Worm (Caenorhabditis elegans) whole organism, L4 larva: Measurements from ENCODE around the gene asm-3.
"Not testable (repeated sequence)": the region's sequence is repeated elsewhere in the genome, so short reads cannot be mapped to it uniquely, and the experiment has no call there.

Experiments
- D1046.2 ChIP-seq: fragments of 200-800 bp; sonication (Bioruptor generic); IDR thresholded peaks from 2 replicates; pipeline ENCODE4 v1.3.6; 2022; ENCODE audit warnings: missing genetic modification characterization, missing compliant biosample characterization
- F10B5.3 ChIP-seq: sonication (generic microtip); optimal IDR thresholded peaks from 2 replicates; lab custom pipeline; 2016; ENCODE audit warnings: mild to moderate bottlenecking, missing genetic modification characterization, missing compliant biosample characterization
- F44E2.7 ChIP-seq: fragments of 200-800 bp; sonication (Bioruptor generic); IDR thresholded peaks from 2 replicates; pipeline ENCODE4 v2.1.2; 2022; ENCODE audit warnings: missing genetic modification characterization, missing compliant biosample characterization
- T20F7.1 ChIP-seq: fragments of 200-800 bp; sonication (Bioruptor generic); optimal IDR thresholded peaks from 2 replicates; lab custom pipeline; 2018; ENCODE audit warnings: mild to moderate bottlenecking, missing genetic modification characterization, missing compliant biosample characterization
- T26A8.4 ChIP-seq: fragments of 200-800 bp; sonication (Bioruptor generic); IDR thresholded peaks from 2 replicates; pipeline ENCODE4 v1.3.6; 2022; ENCODE audit warnings: missing genetic modification characterization, missing compliant biosample characterization
- aly-2 ChIP-seq: sonication (generic microtip); optimal IDR thresholded peaks from 2 replicates; lab custom pipeline; 2018; ENCODE audit warnings: missing biosample characterization, missing genetic modification characterization
- ceh-28 ChIP-seq: fragments of 150-350 bp; optimal IDR thresholded peaks from 2 replicates; lab custom pipeline; 2014; ENCODE audit warnings: missing biosample characterization, missing genetic modification reagents, missing genetic modification characterization
- ceh-62 ChIP-seq: sonication (generic microtip); optimal IDR thresholded peaks from 2 replicates; lab custom pipeline; 2017; ENCODE audit warnings: missing biosample characterization, missing genetic modification characterization
- ctbp-1 ChIP-seq: fragments of 200-800 bp; sonication (Bioruptor generic); IDR thresholded peaks from 2 replicates; pipeline ENCODE4 v1.3.6; 2022; ENCODE audit warnings: missing genetic modification reagents, missing genetic modification characterization, missing compliant biosample characterization
- daf-12 ChIP-seq: fragments of 150-350 bp; optimal IDR thresholded peaks from 2 replicates; lab custom pipeline; 2014; ENCODE audit warnings: missing biosample characterization, missing genetic modification reagents, missing genetic modification characterization
- daf-16 ChIP-seq, 3 experiments: sonication (generic microtip); optimal IDR thresholded peaks; 2 replicates each; lab custom pipeline; 2016 to 2017; ENCODE audit warnings: missing genetic modification characterization in 3 of 3, missing genetic modification reagents in 3 of 3, mild to moderate bottlenecking in 2 of 3, missing compliant biosample characterization in 2 of 3, missing biosample characterization in 1 of 3, moderate library complexity in 1 of 3
- dmd-6 ChIP-seq: fragments of 200-800 bp; sonication (Bioruptor generic); IDR thresholded peaks from 2 replicates; pipeline ENCODE4 v1.3.6; 2022; ENCODE audit warnings: missing genetic modification reagents, missing genetic modification characterization, missing compliant biosample characterization
- egl-27 ChIP-seq: sonication (generic microtip); optimal IDR thresholded peaks from 3 replicates; lab custom pipeline; 2017; ENCODE audit warnings: missing biosample characterization, missing genetic modification reagents, missing genetic modification characterization
- fkh-10 ChIP-seq: fragments of 150-350 bp; optimal IDR thresholded peaks from 2 replicates; lab custom pipeline; 2014; ENCODE audit warnings: missing biosample characterization, missing genetic modification reagents, missing genetic modification characterization
- gei-8 ChIP-seq: fragments of 200-800 bp; sonication (Bioruptor generic); optimal IDR thresholded peaks from 2 replicates; lab custom pipeline; 2018; ENCODE audit warnings: mild to moderate bottlenecking, missing genetic modification characterization, missing compliant biosample characterization
- hlh-11 ChIP-seq: fragments of 200-800 bp; sonication (Bioruptor generic); optimal IDR thresholded peaks from 2 replicates; lab custom pipeline; 2018; ENCODE audit warnings: mild to moderate bottlenecking, missing genetic modification characterization, missing compliant biosample characterization
- hlh-30 ChIP-seq: sonication (generic microtip); optimal IDR thresholded peaks from 2 replicates; lab custom pipeline; 2017; ENCODE audit warnings: antibody characterized with exemption, mild to moderate bottlenecking, missing genetic modification characterization, missing compliant biosample characterization; ENCODE audit not compliant: insufficient read depth
- jun-1 ChIP-seq: fragments of 150-350 bp; optimal IDR thresholded peaks from 2 replicates; lab custom pipeline; 2014; ENCODE audit warnings: missing biosample characterization, missing genetic modification reagents, missing genetic modification characterization
- lin-1 ChIP-seq: fragments of 200-800 bp; sonication (Bioruptor generic); IDR thresholded peaks from 2 replicates; pipeline ENCODE4 v1.3.6; 2022; ENCODE audit warnings: missing genetic modification reagents, missing genetic modification characterization, missing compliant biosample characterization
- lin-38 ChIP-seq: fragments of 200-800 bp; sonication (Bioruptor generic); IDR thresholded peaks from 2 replicates; pipeline ENCODE4 v1.3.6; 2022; ENCODE audit warnings: missing genetic modification reagents, missing genetic modification characterization, missing compliant biosample characterization
- nhr-10 ChIP-seq: fragments of 150-350 bp; optimal IDR thresholded peaks from 2 replicates; lab custom pipeline; 2014; ENCODE audit warnings: missing biosample characterization, missing genetic modification characterization
- nhr-11 ChIP-seq: fragments of 150-350 bp; optimal IDR thresholded peaks from 2 replicates; lab custom pipeline; 2014; ENCODE audit warnings: missing biosample characterization, missing genetic modification characterization
- nhr-25 ChIP-seq: sonication (generic microtip); optimal IDR thresholded peaks from 2 replicates; lab custom pipeline; 2017; ENCODE audit warnings: missing genetic modification characterization, mild to moderate bottlenecking, missing compliant biosample characterization, antibody characterized with exemption, moderate library complexity, borderline replicate concordance; ENCODE audit not compliant: insufficient read depth
- nhr-28 ChIP-seq: fragments of 150-350 bp; optimal IDR thresholded peaks from 2 replicates; lab custom pipeline; 2014; ENCODE audit warnings: missing biosample characterization, missing genetic modification characterization
- nhr-41 ChIP-seq: fragments of 200-800 bp; sonication (Bioruptor generic); IDR thresholded peaks from 2 replicates; pipeline ENCODE4 v1.3.6; 2022; ENCODE audit warnings: missing genetic modification reagents, missing genetic modification characterization, missing compliant biosample characterization
- nhr-48 ChIP-seq: sonication (generic microtip); optimal IDR thresholded peaks from 2 replicates; lab custom pipeline; 2016; ENCODE audit warnings: mild to moderate bottlenecking, missing genetic modification characterization, missing compliant biosample characterization
- nhr-77 ChIP-seq: fragments of 150-350 bp; optimal IDR thresholded peaks from 2 replicates; lab custom pipeline; 2014; ENCODE audit warnings: missing biosample characterization, missing genetic modification characterization
- sdz-12 ChIP-seq: fragments of 200-800 bp; sonication (Bioruptor generic); optimal IDR thresholded peaks from 2 replicates; lab custom pipeline; 2018; ENCODE audit warnings: mild to moderate bottlenecking, missing genetic modification characterization, missing compliant biosample characterization
- set-16 ChIP-seq: fragments of 200-800 bp; sonication (Bioruptor generic); IDR thresholded peaks from 2 replicates; pipeline ENCODE4 v1.3.6; 2022; ENCODE audit warnings: missing genetic modification reagents, missing genetic modification characterization, missing compliant biosample characterization
- snpc-1.2 ChIP-seq: fragments of 200-800 bp; sonication (Bioruptor generic); IDR thresholded peaks from 2 replicates; pipeline ENCODE4 v1.3.6; 2022; ENCODE audit warnings: missing genetic modification reagents, missing genetic modification characterization, missing compliant biosample characterization
- unc-130 ChIP-seq: sonication (generic microtip); optimal IDR thresholded peaks from 2 replicates; lab custom pipeline; 2016; ENCODE audit warnings: missing genetic modification reagents, missing genetic modification characterization, missing compliant biosample characterization
- unc-62 ChIP-seq, 3 experiments: fragments of 150-350 bp in 1 of 3; sonication (generic microtip); optimal IDR thresholded peaks in 2 of 3; peaks in 1 of 3; 1 replicate in 1 of 3; 2 replicates in 2 of 3; lab custom pipeline; 2014 to 2017; ENCODE audit warnings: missing biosample characterization in 3 of 3, missing genetic modification characterization in 3 of 3, missing genetic modification reagents in 3 of 3, missing genotype in 1 of 3
- zip-2 ChIP-seq: fragments of 150-350 bp; optimal IDR thresholded peaks from 2 replicates; lab custom pipeline; 2014; ENCODE audit warnings: missing biosample characterization, missing genetic modification characterization
- ztf-11 ChIP-seq: fragments of 150-350 bp; optimal IDR thresholded peaks from 2 replicates; lab custom pipeline; 2014; ENCODE audit warnings: missing biosample characterization, missing genetic modification characterization

Gene asm-3

DNA sequence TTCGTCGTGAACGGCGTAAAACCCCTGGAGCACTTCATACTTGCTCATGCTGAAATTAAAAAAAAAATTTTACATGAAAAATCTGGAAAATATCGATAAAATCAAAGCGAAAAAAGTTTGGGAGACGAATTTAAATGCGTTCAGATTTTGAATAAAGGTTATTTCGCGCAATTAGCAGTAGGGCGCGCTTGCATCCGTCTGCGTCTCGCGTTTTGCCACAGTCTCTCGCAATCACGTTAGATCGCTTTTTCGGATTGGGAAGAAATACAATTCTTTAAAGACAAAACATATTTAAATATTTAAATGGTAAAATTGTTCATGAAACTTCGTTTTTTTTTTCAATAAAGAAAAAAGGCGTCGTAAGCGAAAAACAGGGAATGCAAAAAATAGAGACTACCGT, 4.2 kb downstream of the asm-3 start, which contains the start of gene pig-1 (continued):
- no peak for TF ChIP-seq daf-12 (tag; lab: Kevin White, UChicago)
- TF ChIP-seq lin-1 (GFP tag; lab: Robert Waterston, UW): no peak
- no peak for TF ChIP-seq aly-2 (tag; lab: Kevin White, UChicago)
- no peak for TF ChIP-seq snpc-1.2
- peak; percentile 30 for TF ChIP-seq unc-130 (GFP tag; lab: Kevin White, UChicago)
- no peak for TF ChIP-seq F44E2.7 (GFP tag; lab: Robert Waterston, UW)
- no peak for TF ChIP-seq ztf-11 (tag; lab: Kevin White, UChicago)
- no peak for TF ChIP-seq hlh-11 (tag; lab: Kevin White, UChicago)
- TF ChIP-seq hlh-30 (tag; lab: Kevin White, UChicago): peak; percentile 54
- no peak for TF ChIP-seq nhr-25
- no peak for TF ChIP-seq zip-2 (tag; lab: Kevin White, UChicago)
- no peak for TF ChIP-seq egl-27 (tag; lab: Kevin White, UChicago)
- TF ChIP-seq nhr-48 (tag; lab: Kevin White, UChicago): no peak
- TF ChIP-seq fkh-10 (GFP tag; lab: Kevin White, UChicago): peak; percentile 27
- no peak for TF ChIP-seq gei-8 (GFP tag; lab: Kevin White, UChicago)
- TF ChIP-seq ceh-28 (tag; lab: Kevin White, UChicago): no peak
- no peak for TF ChIP-seq daf-16 (GFP tag; optimal IDR thresholded peaks at IDR 0.05; lab: Kevin White, UChicago)
- peak; percentile 8 for TF ChIP-seq daf-16 (tag; optimal IDR thresholded peaks at IDR 0.05; lab: Kevin White, UChicago)

DNA sequence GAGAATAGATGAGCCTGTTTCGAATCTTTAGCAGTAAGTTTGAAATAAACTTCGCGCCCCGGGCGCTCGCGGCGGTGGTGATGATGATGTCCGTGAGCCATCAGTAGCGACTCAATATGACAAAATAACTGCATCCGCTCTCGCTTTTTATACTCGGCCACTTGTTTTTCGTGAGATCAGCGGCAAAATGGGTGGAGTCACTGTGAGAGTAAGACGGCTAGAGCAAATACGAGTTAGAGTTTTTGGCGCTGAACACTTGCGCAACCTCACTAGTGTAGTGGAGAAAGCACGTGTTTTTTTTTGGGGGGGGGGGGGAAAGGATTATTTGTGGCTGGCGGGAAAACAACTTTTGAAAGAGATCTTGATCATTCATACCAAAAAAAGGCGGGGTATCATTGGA, 17.2 kb downstream of the asm-3 start, which contains the start of gene W03G1.5:
Gene W03G1.5, minus strand, starts transcription at position 101 of the 400 bp plus-strand sequence.
- TF ChIP-seq T26A8.4 (GFP tag; lab: Robert Waterston, UW) (no peak), nhr-11 (peak; percentile 3), nhr-41 (GFP tag; lab: Robert Waterston, UW) (no peak), nhr-10 (no peak), ctbp-1 (no peak), nhr-28 (tag; lab: Kevin White, UChicago) (no peak)

DNA sequence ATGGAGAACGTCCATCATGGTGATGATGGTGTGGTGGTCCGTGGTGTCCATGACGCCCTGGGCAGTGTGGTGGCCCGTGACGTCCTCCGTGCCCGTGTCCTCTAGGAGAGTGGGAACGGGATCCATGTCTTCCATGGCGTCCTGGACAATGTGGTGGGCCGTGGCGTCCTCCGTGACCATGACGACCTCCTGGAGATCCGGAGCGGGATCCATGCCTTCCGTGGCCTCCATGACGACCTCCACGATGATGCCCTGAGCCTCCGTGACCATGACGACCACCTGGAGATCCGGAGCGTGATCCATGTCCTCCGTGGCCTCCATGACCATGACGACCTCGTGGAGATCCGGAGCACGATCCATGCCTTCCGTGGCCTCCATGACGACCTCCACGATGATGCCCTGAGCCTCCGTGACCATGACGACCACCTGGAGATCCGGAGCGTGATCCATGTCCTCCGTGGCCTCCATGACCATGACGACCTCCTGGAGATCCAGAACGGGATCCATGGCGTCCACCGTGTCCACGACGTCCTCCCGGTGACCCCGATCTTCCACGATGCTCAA, 18.3 kb downstream of the asm-3 start:
- TF ChIP-seq set-16 (GFP tag; lab: Robert Waterston, UW) (peak; percentile 82), unc-62 (GFP tag; optimal IDR thresholded peaks at IDR 0.05 in 1 of 2; lab: Kevin White, UChicago) (peak in 1 of 2 experiments; percentile 19)
- not testable (repeated sequence) for TF ChIP-seq unc-62 (tag; optimal IDR thresholded peaks at IDR 0.05; lab: Kevin White, UChicago)

DNA sequence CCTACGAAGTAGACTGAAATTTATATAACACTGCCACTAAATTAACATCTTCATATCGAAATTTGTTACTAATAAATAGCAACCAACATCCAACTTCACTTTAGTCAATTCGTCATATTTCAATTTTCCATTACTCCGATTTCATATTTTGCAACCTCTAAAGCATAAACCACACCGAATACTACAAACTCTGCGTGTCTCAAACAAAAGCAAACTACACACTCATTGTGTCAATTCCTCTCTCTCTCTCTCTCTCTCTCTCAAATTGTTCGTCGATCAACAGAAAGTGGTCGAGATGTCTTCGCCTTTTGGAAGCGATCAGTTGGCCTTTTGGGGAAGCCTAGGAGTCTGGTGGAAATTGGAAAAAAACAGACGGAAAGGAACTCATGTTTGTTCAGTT, 19.1 kb downstream of the asm-3 start:
- TF ChIP-seq sdz-12 (GFP tag; lab: Kevin White, UChicago): no peak
- no peak for TF ChIP-seq lin-38 (GFP tag; lab: Robert Waterston, UW)
- no peak for TF ChIP-seq D1046.2 (GFP tag; lab: Robert Waterston, UW)
- no peak for TF ChIP-seq T20F7.1 (GFP tag; lab: Kevin White, UChicago)
- TF ChIP-seq daf-16 (GFP tag; optimal IDR thresholded peaks at IDR 0.05; lab: Kevin White, UChicago): no peak
- no peak for TF ChIP-seq daf-16 (tag; optimal IDR thresholded peaks at IDR 0.05; lab: Kevin White, UChicago)
- TF ChIP-seq dmd-6: no peak
- peak in 1 of 2 experiments; percentile 3 for TF ChIP-seq unc-62 (GFP tag; optimal IDR thresholded peaks at IDR 0.05 in 1 of 2; lab: Kevin White, UChicago)
- no peak for TF ChIP-seq unc-62 (tag; optimal IDR thresholded peaks at IDR 0.05; lab: Kevin White, UChicago)
- no peak for TF ChIP-seq F10B5.3 (tag; lab: Kevin White, UChicago)
- no peak for TF ChIP-seq jun-1 (tag; lab: Kevin White, UChicago)
- TF ChIP-seq nhr-28 (tag; lab: Kevin White, UChicago): peak; percentile 92
- TF ChIP-seq nhr-77 (tag; lab: Kevin White, UChicago): no peak
- no peak for TF ChIP-seq ceh-62 (tag; lab: Kevin White, UChicago)
- no peak for TF ChIP-seq egl-27 (tag; lab: Kevin White, UChicago)
